Fruit fly (Drosophila melanogaster): ENCODE measurements around the gene Zw.

Gene Zw

DNA sequence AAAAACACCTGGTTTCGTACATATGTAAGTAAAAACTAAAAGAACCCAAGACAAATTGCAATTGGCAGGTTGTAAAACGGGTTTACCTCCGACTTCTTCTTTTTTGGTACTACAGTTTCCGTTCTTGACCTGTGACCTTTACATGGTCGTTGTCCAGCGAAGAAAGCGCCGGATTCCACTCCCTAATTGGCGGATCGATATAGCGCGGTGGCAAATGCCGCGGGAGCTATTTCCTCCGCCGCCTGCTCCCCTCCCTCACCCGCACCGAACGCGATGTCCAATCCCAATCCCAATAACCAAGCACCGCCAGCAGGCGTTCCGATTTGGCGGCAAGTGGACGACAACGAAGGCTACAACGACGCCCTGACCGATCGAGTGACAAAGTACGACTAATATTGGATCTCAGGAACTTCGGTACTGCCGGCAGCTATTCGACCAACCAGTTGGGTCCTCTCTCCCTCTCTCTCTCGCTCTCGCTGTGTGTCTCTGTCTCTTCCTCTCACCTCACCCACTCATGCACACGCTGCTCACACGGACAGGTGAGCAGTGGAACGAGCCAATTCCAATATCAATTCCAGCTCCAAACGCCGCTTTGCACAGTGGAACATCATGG lies 4.4 kb upstream of the Zw start:
- TF ChIP-seq CG8478 (optimal IDR thresholded peaks at IDR 0.05): no peak
- TF ChIP-seq CTCF (optimal IDR thresholded peaks at IDR 0.05): no peak

DNA sequence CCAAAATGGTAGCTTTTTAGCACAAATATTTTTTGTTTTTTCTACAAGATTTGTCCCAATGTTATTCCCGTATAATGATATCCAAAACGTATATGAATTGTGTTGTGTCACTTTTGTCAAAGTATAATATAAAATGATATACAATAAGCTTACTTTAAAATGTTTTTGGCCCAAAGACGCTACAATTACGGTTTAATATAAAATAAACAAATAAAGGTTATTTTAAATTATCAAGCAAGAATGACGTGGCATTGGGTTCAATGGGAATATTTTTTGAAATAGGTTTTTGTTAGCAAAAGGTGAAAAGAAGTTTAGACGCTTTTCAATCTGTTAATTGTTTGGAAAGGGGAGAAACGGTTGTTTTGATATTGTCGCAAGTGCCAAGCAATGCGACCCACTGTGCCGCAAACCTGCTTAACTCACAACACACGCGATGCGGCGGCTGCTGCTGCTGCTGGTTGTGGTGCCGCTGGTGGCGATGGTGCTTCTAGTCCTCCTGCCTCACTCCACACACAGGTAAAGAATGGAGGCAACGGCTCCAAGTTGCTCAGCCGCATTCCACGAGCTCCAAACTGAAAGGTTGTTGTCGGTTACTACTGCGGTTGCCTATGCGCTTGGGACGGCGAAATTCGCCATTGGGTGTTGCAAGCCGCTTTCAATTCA lies 3.7 kb upstream of the Zw start:
- TF ChIP-seq CG8478 (optimal IDR thresholded peaks at IDR 0.05) (no peak), CTCF (optimal IDR thresholded peaks at IDR 0.05) (no peak)

DNA sequence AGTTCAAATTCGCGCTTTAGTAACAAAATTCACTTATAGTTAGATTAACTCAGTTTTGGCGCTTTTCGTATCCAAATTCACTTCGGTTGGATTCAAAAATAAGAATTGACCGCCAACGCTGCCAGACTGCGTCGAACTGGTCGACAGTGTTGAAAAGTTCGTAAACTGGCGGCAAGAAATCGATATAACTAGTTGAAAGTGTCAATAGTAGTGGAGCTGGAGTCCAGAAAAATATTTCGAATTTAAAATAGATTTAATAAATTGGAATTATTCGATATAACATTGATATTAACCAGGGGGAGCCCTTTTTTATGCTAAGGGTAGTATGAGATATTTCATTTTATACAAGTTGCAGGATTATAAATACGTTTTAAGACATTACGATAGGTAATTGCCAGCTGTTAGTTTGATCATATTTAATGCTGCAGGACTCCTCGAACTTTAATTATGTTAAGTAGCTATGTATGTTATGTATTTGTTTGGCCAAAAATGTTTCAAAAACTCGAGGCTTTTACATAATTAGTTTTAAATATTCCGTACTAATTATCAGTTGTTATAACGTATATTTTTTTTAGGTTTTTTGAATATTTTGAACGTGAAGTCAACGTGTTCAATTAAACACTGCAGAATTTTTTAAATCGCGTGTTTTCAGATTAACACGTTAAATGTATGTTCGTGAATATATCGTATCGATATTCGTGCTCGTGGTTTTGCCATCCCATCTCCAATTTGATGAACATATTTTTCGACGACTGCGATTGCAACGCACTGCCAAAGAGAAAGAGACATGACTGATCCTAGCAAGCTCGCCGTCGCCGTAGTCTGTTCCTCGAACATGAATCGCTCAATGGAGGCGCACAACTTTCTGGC lies 3.0 kb upstream of the Zw start, which contains the start of the genes CG14223 and Ssu72:
CG14223 (minus strand) TSS at position 113 of the 870 bp plus-strand sequence.
Ssu72 (plus strand) TSS at position 703 of the 870 bp plus-strand sequence.
- TF ChIP-seq CTCF (optimal IDR thresholded peaks at IDR 0.05) (no peak), CG8478 (optimal IDR thresholded peaks at IDR 0.05) (no peak)

DNA sequence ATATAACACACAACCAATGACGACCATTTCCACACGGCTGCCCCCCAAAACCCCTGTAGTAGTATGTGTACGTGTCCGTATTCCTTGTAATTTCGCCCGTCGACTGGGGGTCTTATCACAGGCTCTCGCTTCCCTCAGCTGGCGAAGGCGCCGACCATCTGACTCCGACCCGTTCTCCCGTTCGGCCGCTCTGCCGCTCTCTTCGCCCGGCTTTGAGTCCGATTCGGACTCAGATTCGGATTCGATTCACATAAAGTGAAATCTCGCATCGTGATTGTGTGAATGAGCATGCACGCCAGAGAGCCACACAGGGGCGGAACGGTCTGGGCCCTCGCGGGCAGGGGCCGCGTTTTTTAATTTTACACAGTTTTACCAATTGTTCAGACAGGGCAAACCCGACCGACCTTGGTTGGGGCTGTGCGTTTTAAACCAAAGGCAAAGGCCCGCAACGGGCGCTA lies 1.3 kb upstream of the Zw start:
- TF ChIP-seq CG8478 (optimal IDR thresholded peaks at IDR 0.05): no peak
- no peak for TF ChIP-seq CTCF (optimal IDR thresholded peaks at IDR 0.05)

DNA sequence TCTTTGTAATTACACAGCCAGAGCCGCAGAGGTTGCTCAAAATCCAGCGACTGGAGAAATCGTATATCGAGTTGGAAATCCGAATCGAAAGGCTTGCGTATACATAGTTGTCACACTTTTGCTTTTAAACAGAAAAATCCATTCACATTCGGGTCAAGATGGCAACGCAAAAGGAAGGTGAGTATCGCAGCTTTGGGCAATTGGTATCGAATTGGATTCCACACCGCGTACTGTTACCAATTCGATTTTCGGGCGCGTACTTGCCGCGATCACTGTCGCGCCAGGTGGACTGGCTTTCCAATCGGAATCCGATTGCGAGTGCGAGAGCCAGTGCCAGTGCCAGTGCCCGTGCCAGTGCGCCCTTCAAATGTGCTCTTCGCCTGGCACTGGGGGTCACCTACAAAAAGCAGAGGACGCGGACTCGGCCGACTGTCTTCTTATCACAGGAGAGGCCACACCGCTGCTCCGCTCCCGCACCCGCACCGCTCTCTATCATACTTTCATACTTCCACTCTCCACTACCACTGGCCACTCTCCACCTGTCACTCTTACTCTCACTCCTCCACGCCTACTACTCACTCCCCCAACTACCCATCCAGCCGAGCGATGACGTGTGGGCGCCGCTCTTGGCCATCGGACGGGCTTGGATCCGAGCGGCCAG lies 522 bp downstream of the Zw start:
- TF ChIP-seq CG8478 (optimal IDR thresholded peaks at IDR 0.05): no peak
- no peak for TF ChIP-seq CTCF (optimal IDR thresholded peaks at IDR 0.05)

DNA sequence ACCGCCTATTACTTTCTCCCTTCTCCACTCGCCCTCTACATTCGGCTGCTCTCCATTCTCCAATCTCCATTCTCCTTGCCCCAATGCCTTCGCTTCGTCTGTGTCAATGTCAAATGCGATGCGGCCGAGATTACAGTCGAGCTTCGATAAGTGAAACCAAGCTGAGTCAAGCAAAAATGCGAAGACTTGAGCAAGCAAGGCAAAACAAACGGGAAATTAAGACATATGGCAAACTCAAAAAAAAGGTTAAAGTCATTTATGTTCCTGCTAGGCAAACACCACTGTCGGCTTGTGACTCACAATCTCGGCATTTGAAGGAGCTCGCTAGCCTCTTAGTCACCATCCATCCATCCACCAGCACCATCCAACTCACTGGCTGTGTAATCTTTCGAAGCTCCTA lies 1.4 kb downstream of the Zw start:
- TF ChIP-seq CG8478 (optimal IDR thresholded peaks at IDR 0.05) (no peak), CTCF (optimal IDR thresholded peaks at IDR 0.05) (peak in 1 of 2 experiments; percentile 29)

DNA sequence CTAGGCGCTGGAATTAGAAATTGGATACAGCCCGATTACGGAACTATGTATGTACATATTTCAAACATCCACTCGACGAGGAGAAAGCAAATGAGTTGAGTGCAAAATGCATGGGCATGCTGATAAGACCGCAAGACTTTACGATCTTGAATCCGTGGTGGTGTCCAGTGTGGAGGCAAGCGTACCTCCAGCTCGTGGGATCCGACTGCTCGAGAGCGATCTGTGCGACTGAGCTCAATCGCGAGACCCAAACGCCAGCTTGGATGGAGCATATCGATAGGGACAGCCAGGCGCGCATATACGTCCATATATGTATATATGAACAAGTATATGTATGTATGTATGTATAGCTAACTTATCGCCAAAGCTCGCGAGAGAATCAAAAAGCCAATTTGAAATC lies 8.6 kb downstream of the Zw start, which contains the start of gene et:
et (minus strand) TSS at position 230 of the 400 bp plus-strand sequence.
- no peak for TF ChIP-seq CG8478 (optimal IDR thresholded peaks at IDR 0.05)
- TF ChIP-seq CTCF (optimal IDR thresholded peaks at IDR 0.05): no peak

DNA sequence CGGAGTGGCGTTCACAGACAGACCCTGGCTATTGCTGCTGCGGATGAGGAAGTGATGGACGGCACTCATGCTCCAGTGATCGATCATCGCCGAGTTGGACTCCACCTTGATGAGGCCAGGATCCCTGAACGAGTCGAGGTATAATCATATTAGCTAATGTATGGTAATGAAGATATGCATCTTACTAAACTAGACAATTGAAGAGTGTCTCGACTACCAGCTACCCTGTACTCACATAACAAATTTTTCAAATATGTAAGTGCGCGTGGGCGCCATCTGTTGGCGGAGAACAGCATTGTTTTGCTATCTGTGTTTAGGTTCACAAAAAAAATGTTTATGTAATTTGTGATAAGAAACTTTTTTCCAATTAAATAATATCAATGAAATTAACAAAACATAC lies 12.2 kb downstream of the Zw start:
- TF ChIP-seq CG8478 (optimal IDR thresholded peaks at IDR 0.05) (no peak), CTCF (optimal IDR thresholded peaks at IDR 0.05) (peak; percentile 48 to 65)

DNA sequence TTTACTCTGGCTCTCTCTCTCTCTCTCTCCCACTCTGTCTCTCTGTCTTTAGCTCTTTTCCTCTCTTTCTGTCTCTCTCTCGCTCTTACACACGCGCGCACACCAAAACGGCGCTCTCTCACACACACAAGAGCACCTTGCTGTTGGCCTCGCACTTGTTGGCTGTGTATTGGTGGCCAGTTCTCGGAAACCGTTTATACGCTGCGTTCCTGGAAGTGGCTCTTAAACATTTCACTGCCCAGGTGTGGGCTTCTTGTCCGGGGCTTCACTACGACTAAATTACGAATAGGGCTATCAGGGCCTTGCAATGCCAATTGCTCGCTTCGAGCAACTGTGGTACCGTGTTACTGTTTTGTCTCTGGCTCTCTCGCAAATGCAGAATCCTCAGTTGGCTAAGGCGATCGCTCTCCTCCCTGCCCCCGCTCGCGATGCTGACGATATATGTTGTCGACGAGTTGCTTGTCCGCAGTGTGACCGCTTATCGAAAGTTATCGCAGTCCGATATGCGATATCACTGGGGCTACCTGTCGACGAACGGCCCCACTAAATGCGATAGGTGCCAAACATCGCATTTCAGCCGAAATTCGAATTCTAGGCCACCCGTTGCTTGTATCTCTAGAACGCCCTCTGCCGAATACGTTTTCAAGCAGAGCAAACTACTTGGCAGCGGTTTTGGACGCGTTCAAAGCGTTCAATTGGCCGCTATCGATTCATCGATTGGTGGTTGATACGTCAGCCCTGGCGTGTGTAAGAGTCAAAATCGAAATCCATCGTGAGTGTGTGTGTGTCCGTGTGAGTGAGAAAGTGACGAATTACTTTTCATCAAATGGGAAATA lies 16.2 kb downstream of the Zw start, which contains the start of the genes dome and Ubqn:
dome (minus strand) TSS at position 479 of the 836 bp plus-strand sequence.
Ubqn (plus strand) TSS at position 769 of the 836 bp plus-strand sequence.
- TF ChIP-seq CTCF (optimal IDR thresholded peaks at IDR 0.05) (peak; percentile 64 to 83), CG8478 (optimal IDR thresholded peaks at IDR 0.05) (no peak)

DNA sequence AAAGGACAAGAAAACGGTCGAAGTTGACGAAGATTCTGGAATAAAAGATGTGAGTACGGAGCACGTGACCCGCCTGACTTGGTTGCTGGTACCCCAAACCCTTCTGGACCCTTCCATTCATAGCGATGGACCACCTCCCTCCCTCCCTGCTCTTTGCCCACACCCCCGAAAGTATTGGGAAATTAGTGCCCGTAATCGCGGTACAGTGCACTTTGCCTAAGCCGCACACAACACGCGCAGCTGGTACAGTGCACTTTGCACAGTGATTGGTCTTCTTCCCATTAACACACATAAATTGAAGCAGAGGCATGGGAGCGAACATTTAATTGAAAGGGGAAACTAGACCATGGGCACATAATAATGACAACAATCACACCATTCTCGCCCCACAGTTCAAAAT lies 17.0 kb downstream of the Zw start:
- TF ChIP-seq CTCF (optimal IDR thresholded peaks at IDR 0.05) (no peak), CG8478 (optimal IDR thresholded peaks at IDR 0.05) (no peak)

DNA sequence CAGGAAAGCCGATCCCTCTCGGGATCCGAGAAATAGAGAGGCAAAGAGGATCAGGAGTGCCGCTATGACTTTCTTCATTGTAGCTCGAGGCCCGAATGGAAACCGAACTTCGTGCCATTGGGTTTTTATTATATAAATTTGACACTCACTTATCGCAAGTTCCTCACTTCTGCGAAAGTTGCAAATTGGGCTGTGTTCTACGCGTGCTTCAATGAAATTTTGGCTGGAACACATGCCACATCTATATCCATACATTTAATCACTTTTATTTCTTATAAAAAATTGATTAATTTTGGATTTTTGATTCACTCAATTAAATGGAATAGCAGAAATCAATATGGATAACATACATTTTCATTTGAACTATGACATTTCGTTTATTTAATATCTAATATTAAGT lies 21.8 kb downstream of the Zw start, which contains the start of gene CG14227:
CG14227 (minus strand) TSS at position 101 of the 400 bp plus-strand sequence.
- TF ChIP-seq CG8478 (optimal IDR thresholded peaks at IDR 0.05): no peak
- no peak for TF ChIP-seq CTCF (optimal IDR thresholded peaks at IDR 0.05)

DNA sequence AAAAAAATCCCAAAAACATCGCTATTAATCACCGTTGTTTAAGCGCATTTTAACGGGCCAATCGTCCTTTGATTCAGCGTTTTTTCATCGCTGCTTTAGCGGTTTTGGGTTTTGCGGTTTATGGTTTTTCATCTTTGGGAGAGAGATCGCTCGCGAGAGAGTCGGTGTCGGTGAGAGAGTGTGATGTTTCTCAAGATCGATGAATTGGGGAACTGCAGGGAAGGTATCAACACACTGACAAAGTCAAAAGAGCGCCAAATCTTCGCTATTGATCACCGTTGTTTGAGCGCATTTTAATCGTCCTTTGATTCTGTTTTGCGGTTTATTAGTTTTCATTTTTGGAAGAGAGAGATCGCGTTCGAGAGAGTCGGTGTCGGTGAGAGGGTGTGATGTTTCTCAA lies 23.0 kb downstream of the Zw start:
- TF ChIP-seq CG8478 (optimal IDR thresholded peaks at IDR 0.05) (no peak), CTCF (optimal IDR thresholded peaks at IDR 0.05) (no peak)

DNA sequence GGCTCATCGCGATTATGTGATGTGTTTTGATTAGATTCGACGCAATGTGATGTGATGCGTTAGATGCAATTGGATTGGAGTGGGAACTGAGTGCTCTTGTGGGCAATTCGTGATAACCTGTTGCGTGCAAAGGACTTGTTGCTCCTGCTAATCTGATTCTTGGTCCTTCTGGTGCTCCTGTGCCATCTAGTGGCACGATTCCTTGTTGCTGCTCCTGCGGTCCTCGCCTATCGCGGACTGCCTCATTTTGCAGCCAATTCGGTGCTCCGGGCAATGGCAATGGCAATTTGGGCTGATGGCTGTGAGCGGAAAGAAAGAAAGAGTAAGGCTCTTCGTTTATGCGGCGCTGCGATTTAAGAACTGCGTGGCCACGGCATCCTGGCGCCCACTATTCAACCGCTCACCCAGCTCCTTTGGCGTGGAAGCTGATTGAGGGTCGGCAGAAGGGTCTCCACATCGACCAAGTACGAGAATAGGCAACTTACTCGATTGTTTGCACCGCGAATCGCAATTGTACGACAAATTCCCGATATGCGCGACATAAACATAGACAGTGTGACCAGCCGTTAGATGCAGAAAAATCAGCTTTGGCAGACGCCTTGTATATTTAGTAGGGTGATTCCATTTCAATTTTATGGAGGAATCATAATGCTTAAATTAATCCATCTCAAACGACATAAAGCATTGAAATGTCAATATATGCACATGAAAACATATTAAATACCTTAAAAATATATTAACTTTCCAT lies 26.1 kb downstream of the Zw start, which contains the start of gene Mer:
Mer (minus strand) TSS at position 550 of the 748 bp plus-strand sequence.
- no peak for TF ChIP-seq CTCF (optimal IDR thresholded peaks at IDR 0.05)
- TF ChIP-seq CG8478 (optimal IDR thresholded peaks at IDR 0.05): no peak

Measured in S2 (cell line).